Fruit fly (Drosophila melanogaster) whole organism: ENCODE data around the gene rut.

Experiments
- pan ChIP-seq: fragments of >200 bp; optimal IDR thresholded peaks from 2 replicates; lab custom pipeline; 2017
- psq ChIP-seq: fragments of >200 bp; optimal IDR thresholded peaks from 2 replicates; lab custom pipeline; 2017

DNA sequence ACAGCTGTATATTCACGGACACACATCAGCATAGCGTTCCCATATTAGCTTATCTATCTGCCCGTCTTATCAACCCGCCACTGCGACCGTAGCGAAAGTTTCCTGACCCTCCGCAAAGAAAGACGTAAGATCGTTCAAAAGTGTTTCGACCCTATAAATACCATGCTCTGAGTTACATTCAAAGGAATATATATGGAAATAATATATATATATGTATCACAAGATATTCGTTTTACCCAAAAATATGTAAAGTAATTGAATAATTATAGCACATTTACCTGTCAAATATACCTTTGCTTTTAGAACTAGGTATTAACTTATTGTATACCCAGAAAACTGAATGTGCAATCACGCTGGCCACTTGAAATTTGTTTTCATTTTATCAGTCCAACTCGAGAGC is 15.4 kb downstream of the rut start:
- TF ChIP-seq pan (lab: Kevin White, UChicago) = no peak
- TF ChIP-seq psq (lab: Kevin White, UChicago) = no peak
